Worm (Caenorhabditis elegans): Measurements from ENCODE around the gene sfxn-2.
A peak's percentile ranks its signal among the peaks of the same experiment; 100 is the strongest.

The sfxn-2 gene

ce11 chrX:7954328-7954727 lies 3.8 kb downstream of the sfxn-2 start, which contains the start of gene dct-1:
dct-1 (plus strand) TSS chrX:7954354.
- TF ChIP-seq ceh-82 (tag; optimal IDR thresholded peaks at IDR 0.05) (no peak), nhr-42 (GFP tag; IDR thresholded peaks at IDR 0.05) (no peak), hlh-30 (tag; optimal IDR thresholded peaks at IDR 0.05; ENCODE audit: insufficient read depth) (peak; percentile 31), sdz-12 (GFP tag; optimal IDR thresholded peaks at IDR 0.05) (peak; percentile 17), hlh-11 (tag; optimal IDR thresholded peaks at IDR 0.05) (peak; percentile 57), daf-16 (GFP tag; optimal IDR thresholded peaks at IDR 0.05) (peak in 1 of 2 experiments; percentile 60), daf-16 (tag; optimal IDR thresholded peaks at IDR 0.05) (no peak), aha-1 (tag) (peak; percentile 65), lin-39 (tag; optimal IDR thresholded peaks at IDR 0.05) (no peak), ZK337.2 (GFP tag; IDR thresholded peaks at IDR 0.05) (no peak), mep-1 (tag; optimal IDR thresholded peaks at IDR 0.05) (peak; percentile 7), snpc-1.2 (GFP tag; IDR thresholded peaks at IDR 0.05) (no peak)

DNA sequence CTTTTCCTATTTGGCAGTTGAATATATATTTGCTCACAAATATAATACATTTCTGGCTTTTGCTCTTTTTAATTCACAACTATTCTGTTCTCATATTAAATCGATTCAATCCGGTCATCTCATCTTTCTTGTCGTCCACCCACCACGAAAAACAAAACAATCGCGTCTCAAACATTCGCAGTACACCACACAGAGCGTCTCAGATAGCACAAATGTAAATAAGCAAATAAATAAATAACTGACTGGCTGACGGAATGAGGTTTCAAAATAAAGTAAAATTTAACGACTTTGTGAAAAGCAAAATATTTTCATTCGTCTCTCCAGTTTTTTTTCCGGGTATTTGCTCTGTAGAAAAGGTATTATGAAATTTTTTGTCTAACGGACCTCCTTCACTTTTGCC lies 4.4 kb downstream of the sfxn-2 start:
- TF ChIP-seq zfp-2 (tag; optimal IDR thresholded peaks at IDR 0.05): no peak
- TF ChIP-seq daf-16 (GFP tag; optimal IDR thresholded peaks at IDR 0.05): peak in 1 of 2 experiments; percentile 35
- TF ChIP-seq daf-16 (tag; optimal IDR thresholded peaks at IDR 0.05): peak; percentile 30
- TF ChIP-seq sdz-12 (GFP tag; optimal IDR thresholded peaks at IDR 0.05): no peak
- TF ChIP-seq pha-4 (GFP tag; IDR thresholded peaks at IDR 0.05): no peak
- TF ChIP-seq pha-4 (tag; optimal IDR thresholded peaks at IDR 0.05): peak; percentile 58

DNA sequence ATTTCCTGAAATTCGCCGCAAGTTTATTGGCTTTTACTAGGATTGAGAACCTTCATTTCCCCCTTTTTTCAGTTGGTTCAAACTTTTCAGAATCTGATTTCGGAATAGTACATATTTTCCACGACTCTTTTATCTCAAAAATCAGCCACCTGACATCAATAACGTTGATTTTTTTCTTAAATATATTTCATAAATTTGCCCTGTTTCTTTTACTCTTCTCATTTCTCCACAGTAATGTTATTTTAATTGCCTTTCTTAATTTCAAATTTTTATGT lies 5.1 kb downstream of the sfxn-2 start:
- TF ChIP-seq mxl-3 (GFP tag; optimal IDR thresholded peaks at IDR 0.05) (peak; percentile 8), madf-5 (GFP tag; IDR thresholded peaks at IDR 0.05) (no peak), zip-2 (tag; optimal IDR thresholded peaks at IDR 0.05) (no peak), aha-1 (tag) (peak; percentile 93), egl-43 (GFP tag; IDR thresholded peaks at IDR 0.05) (no peak), zfp-3 (GFP tag; conservative IDR thresholded peaks at IDR 0.05) (no peak), F44E2.7 (GFP tag; IDR thresholded peaks at IDR 0.05) (no peak), dmd-9 (GFP tag; IDR thresholded peaks at IDR 0.05) (no peak), T20F7.1 (GFP tag; optimal IDR thresholded peaks at IDR 0.05) (no peak), dpl-1 (GFP tag; optimal IDR thresholded peaks at IDR 0.05) (no peak), vab-7 (GFP tag; IDR thresholded peaks at IDR 0.05) (no peak), snpc-4 (tag; optimal IDR thresholded peaks at IDR 0.05) (no peak)

ce11 chrX:7952226-7953062 lies 5.7 kb downstream of the sfxn-2 start:
- peak; percentile 75 for TF ChIP-seq dve-1 (tag; optimal IDR thresholded peaks at IDR 0.05; ENCODE audit: insufficient read depth)
- TF ChIP-seq ztf-7 (tag; optimal IDR thresholded peaks at IDR 0.05): peak; percentile 98
- peak in 1 of 2 experiments; percentile 89 for TF ChIP-seq hif-1 (tag; optimal IDR thresholded peaks at IDR 0.05)
- TF ChIP-seq ceh-82 (tag; optimal IDR thresholded peaks at IDR 0.05): no peak
- no peak for TF ChIP-seq ama-1 (optimal IDR thresholded peaks at IDR 0.05)
- no peak for TF ChIP-seq sdz-12 (GFP tag; optimal IDR thresholded peaks at IDR 0.05)
- TF ChIP-seq hmg-1.1 (GFP tag; IDR thresholded peaks at IDR 0.05): peak; percentile 9; the same call in 1 of the 2 replicates
- TF ChIP-seq dmd-6 (GFP tag; IDR thresholded peaks at IDR 0.05): peak; percentile 80
- peak; percentile 99 for TF ChIP-seq aha-1 (tag)
- peak; percentile 2 for TF ChIP-seq pqm-1 (tag; optimal IDR thresholded peaks at IDR 0.05)
- TF ChIP-seq mep-1 (tag; optimal IDR thresholded peaks at IDR 0.05): peak; percentile 37
- TF ChIP-seq madf-5 (GFP tag; IDR thresholded peaks at IDR 0.05): no peak
- TF ChIP-seq saeg-2 (GFP tag; IDR thresholded peaks at IDR 0.05): no peak
- TF ChIP-seq ceh-44 (GFP tag; IDR thresholded peaks at IDR 0.05): no peak
- 0 out of 2 replicates have a peak, but pooled peaks have one; percentile 40 for TF ChIP-seq dmd-9 (GFP tag; IDR thresholded peaks at IDR 0.05)
- TF ChIP-seq dpl-1 (GFP tag; optimal IDR thresholded peaks at IDR 0.05): peak; percentile 16
- peak; percentile 51 for TF ChIP-seq nhr-77 (tag; optimal IDR thresholded peaks at IDR 0.05)
- TF ChIP-seq mdt-29 (GFP tag; IDR thresholded peaks at IDR 0.05): peak; percentile 56; the same call in 1 of the 2 replicates
- peak in 1 of 2 experiments; percentile 54 for TF ChIP-seq lsy-2 (tag; optimal IDR thresholded peaks at IDR 0.05)
- TF ChIP-seq daf-16 (GFP tag; optimal IDR thresholded peaks at IDR 0.05): peak in 1 of 2 experiments; percentile 66
- TF ChIP-seq daf-16 (tag; optimal IDR thresholded peaks at IDR 0.05): peak; percentile 96
- TF ChIP-seq unc-62 (GFP tag; optimal IDR thresholded peaks at IDR 0.05 in 1 of 2): peak in 1 of 2 experiments; percentile 56
- TF ChIP-seq unc-62 (tag; optimal IDR thresholded peaks at IDR 0.05): no peak
- no peak for TF ChIP-seq daf-8 (GFP tag; IDR thresholded peaks at IDR 0.05)
- TF ChIP-seq mdl-1 (tag; optimal IDR thresholded peaks at IDR 0.05): peak in 1 of 2 experiments; percentile 15
- TF ChIP-seq T26A8.4 (GFP tag; IDR thresholded peaks at IDR 0.05): 0 out of 2 replicates have a peak, but pooled peaks have one; percentile 40
- peak; percentile 47 for TF ChIP-seq nhr-28 (tag; optimal IDR thresholded peaks at IDR 0.05)
- TF ChIP-seq vab-7 (GFP tag; IDR thresholded peaks at IDR 0.05): no peak
